Fruit fly (Drosophila melanogaster): ENCODE results near the gene CG7800.
A peak's percentile ranks its signal among the peaks of the same experiment; 100 is the strongest.

Gene CG7800

dm6 chr3R:8190866-8191265, 26.9 kb upstream of the CG7800 start (continued):
- peak; percentile 43 to 52 for TF ChIP-seq tll (GFP tag; optimal IDR thresholded peaks at IDR 0.05)
- peak; percentile 61 for TF ChIP-seq oc (tag; optimal IDR thresholded peaks at IDR 0.05)
- TF ChIP-seq pho (GFP tag; optimal IDR thresholded peaks at IDR 0.05) = peak; percentile 6
- peak in 1 of 2 experiments; percentile 88 for TF ChIP-seq Dfd (GFP tag; optimal IDR thresholded peaks at IDR 0.05)
- peak; percentile 29 for TF ChIP-seq CG11504 (tag; optimal IDR thresholded peaks at IDR 0.05)
- TF ChIP-seq zf30C (GFP tag; optimal IDR thresholded peaks at IDR 0.05) = peak; percentile 34
- no peak for TF ChIP-seq MTF-1 (GFP tag; optimal IDR thresholded peaks at IDR 0.05; ENCODE audit: borderline replicate concordance)
- peak in 1 of 2 experiments; percentile 20 for TF ChIP-seq Eip74EF (GFP tag; optimal IDR thresholded peaks at IDR 0.05)
- TF ChIP-seq pan (optimal IDR thresholded peaks at IDR 0.05) = no peak
- TF ChIP-seq pan (GFP tag; optimal IDR thresholded peaks at IDR 0.05 in 1 of 2, IDR thresholded peaks at IDR 0.05 in 1 of 2) = peak in 1 of 2 experiments; percentile 87
- TF ChIP-seq Dll (GFP tag; IDR thresholded peaks at IDR 0.05; ENCODE audit: partially characterized antibody) = no peak
- TF ChIP-seq Bgb (GFP tag; IDR thresholded peaks at IDR 0.05; ENCODE audit: partially characterized antibody) = peak; percentile 58; the same call in 1 of the 2 replicates
- TF ChIP-seq Taf1 (GFP tag; IDR thresholded peaks at IDR 0.05) = no peak
- TF ChIP-seq phol (tag; optimal IDR thresholded peaks at IDR 0.05) = peak; percentile 88
- peak; percentile 92 for TF ChIP-seq grn (GFP tag; optimal IDR thresholded peaks at IDR 0.05)
- peak; percentile 40 for TF ChIP-seq MBD-R2 (GFP tag; IDR thresholded peaks at IDR 0.05)
- no peak for TF ChIP-seq dimm (GFP tag; IDR thresholded peaks at IDR 0.05)
- peak; percentile 43; the same call in 1 of the 2 replicates for TF ChIP-seq seq (GFP tag; IDR thresholded peaks at IDR 0.05)
- TF ChIP-seq CG14965 (GFP tag; optimal IDR thresholded peaks at IDR 0.05; ENCODE audit: borderline replicate concordance) = no peak
- TF ChIP-seq crol (GFP tag; IDR thresholded peaks at IDR 0.05) = peak; percentile 77
- TF ChIP-seq zen2 (GFP tag; IDR thresholded peaks at IDR 0.05; ENCODE audit: partially characterized antibody) = 0 out of 3 replicates have a peak, but pooled peaks have one; percentile 35
- TF ChIP-seq mirr (GFP tag; optimal IDR thresholded peaks at IDR 0.05) = peak; percentile 35
- no peak for TF ChIP-seq BEAF-32 (GFP tag; optimal IDR thresholded peaks at IDR 0.05)
- no peak for TF ChIP-seq Hey (tag; optimal IDR thresholded peaks at IDR 0.05)
- no peak for TF ChIP-seq CG3065 (GFP tag; optimal IDR thresholded peaks at IDR 0.05)
- TF ChIP-seq cg (GFP tag; optimal IDR thresholded peaks at IDR 0.05) = peak; percentile 87
- TF ChIP-seq Med (GFP tag) = peak; percentile 63
- peak; percentile 99 for TF ChIP-seq CG10321 (GFP tag; IDR thresholded peaks at IDR 0.05)
- TF ChIP-seq yki (optimal IDR thresholded peaks at IDR 0.05) = no peak
- TF ChIP-seq CG2712 (tag; optimal IDR thresholded peaks at IDR 0.05) = no peak
- no peak for TF ChIP-seq CG4424 (GFP tag; optimal IDR thresholded peaks at IDR 0.05)
- TF ChIP-seq chif (GFP tag; optimal IDR thresholded peaks at IDR 0.05) = peak in 1 of 2 experiments; percentile 73
- peak; percentile 29 for TF ChIP-seq CG8924 (tag; optimal IDR thresholded peaks at IDR 0.05)
- peak; percentile 53 for TF ChIP-seq knrl (GFP tag; IDR thresholded peaks at IDR 0.05; ENCODE audit: partially characterized antibody)
- TF ChIP-seq HmgD (GFP tag; optimal IDR thresholded peaks at IDR 0.05) = peak; percentile 90
- TF ChIP-seq CG31365 (tag; optimal IDR thresholded peaks at IDR 0.05) = peak; percentile 99
- TF ChIP-seq bsh (GFP tag; optimal IDR thresholded peaks at IDR 0.05) = no peak
- peak; percentile 14; the same call in 1 of the 2 replicates for TF ChIP-seq NFAT (GFP tag; IDR thresholded peaks at IDR 0.05)
- peak; percentile 38 for TF ChIP-seq Ets65A (GFP tag)
- TF ChIP-seq CG11247 (GFP tag; IDR thresholded peaks at IDR 0.05) = no peak
- TF ChIP-seq CG31224 (GFP tag; IDR thresholded peaks at IDR 0.05) = no peak
- TF ChIP-seq vvl (GFP tag; IDR thresholded peaks at IDR 0.05) = peak; percentile 59
- peak; percentile 96 for TF ChIP-seq Nf-YA (GFP tag; IDR thresholded peaks at IDR 0.05)
- no peak for TF ChIP-seq CG10267 (tag; optimal IDR thresholded peaks at IDR 0.05)
- TF ChIP-seq ash1 (GFP tag; optimal IDR thresholded peaks at IDR 0.05) = peak; percentile 76
- TF ChIP-seq ci (GFP tag; IDR thresholded peaks at IDR 0.05) = peak; percentile 39; the same call in 1 of the 3 replicates
- no peak for TF ChIP-seq H15 (GFP tag; IDR thresholded peaks at IDR 0.05)
- TF ChIP-seq Nf-YC (tag; optimal IDR thresholded peaks at IDR 0.05) = peak; percentile 99
- TF ChIP-seq odd (GFP tag; optimal IDR thresholded peaks at IDR 0.05) = no peak
- peak; percentile 2 for TF ChIP-seq Neu2 (GFP tag; optimal IDR thresholded peaks at IDR 0.05; ENCODE audit: borderline replicate concordance)

Measured in whole organism, embryonic.